Worm (Caenorhabditis elegans) whole organism, L4 larva: Measurements from ENCODE around the gene klp-17.

Experiments
- ZK337.2 ChIP-seq: fragments of 200-800 bp; sonication (Bioruptor generic); IDR thresholded peaks from 2 replicates; pipeline ENCODE4 v1.3.6; 2022; ENCODE audit warnings: missing genetic modification reagents, missing genetic modification characterization, missing compliant biosample characterization
- ZK546.5 ChIP-seq, 2 experiments: sonication (generic microtip); optimal IDR thresholded peaks; 2 replicates each; lab custom pipeline; 2017; ENCODE audit warnings: missing biosample characterization in 2 of 2, missing genetic modification characterization in 2 of 2
- aha-1 ChIP-seq: fragments of 150-350 bp; peaks from one replicate; lab custom pipeline; 2014; ENCODE audit warnings: missing biosample characterization, missing genetic modification characterization
- daf-19 ChIP-seq: fragments of 200-800 bp; sonication (Bioruptor generic); conservative IDR thresholded peaks from 2 replicates; pipeline ENCODE4 v1.3.6; 2022; ENCODE audit warnings: missing genetic modification characterization, missing compliant biosample characterization
- dmd-9 ChIP-seq: fragments of 200-800 bp; sonication (Bioruptor generic); IDR thresholded peaks from 2 replicates; pipeline ENCODE4 v1.3.6; 2022; ENCODE audit warnings: missing genetic modification reagents, missing genetic modification characterization, missing compliant biosample characterization
- fos-1 ChIP-seq: fragments of 150-350 bp; optimal IDR thresholded peaks from 2 replicates; lab custom pipeline; 2014; ENCODE audit warnings: missing biosample characterization, missing genetic modification characterization
- gei-8 ChIP-seq: fragments of 200-800 bp; sonication (Bioruptor generic); optimal IDR thresholded peaks from 2 replicates; lab custom pipeline; 2018; ENCODE audit warnings: mild to moderate bottlenecking, missing genetic modification characterization, missing compliant biosample characterization
- lim-7 ChIP-seq: fragments of 200-800 bp; sonication (Bioruptor generic); IDR thresholded peaks from 2 replicates; pipeline ENCODE4 v1.3.6; 2022; ENCODE audit warnings: missing genetic modification characterization, missing compliant biosample characterization
- lin-29 ChIP-seq: fragments of 200-800 bp; sonication (Bioruptor generic); IDR thresholded peaks from 2 replicates; pipeline ENCODE4 v1.3.6; 2022; ENCODE audit warnings: missing genetic modification reagents, missing genetic modification characterization, missing compliant biosample characterization
- mdl-1 ChIP-seq, 2 experiments: fragments of 150-350 bp in 1 of 2; sonication (generic microtip) in 1 of 2; optimal IDR thresholded peaks; 2 replicates each; lab custom pipeline; 2014 to 2017; ENCODE audit warnings: missing biosample characterization in 2 of 2, missing genetic modification characterization in 2 of 2
- nhr-28 ChIP-seq: fragments of 150-350 bp; optimal IDR thresholded peaks from 2 replicates; lab custom pipeline; 2014; ENCODE audit warnings: missing biosample characterization, missing genetic modification characterization
- nhr-41 ChIP-seq: fragments of 200-800 bp; sonication (Bioruptor generic); IDR thresholded peaks from 2 replicates; pipeline ENCODE4 v1.3.6; 2022; ENCODE audit warnings: missing genetic modification reagents, missing genetic modification characterization, missing compliant biosample characterization
- nhr-76 ChIP-seq: fragments of 150-350 bp; optimal IDR thresholded peaks from 2 replicates; lab custom pipeline; 2014; ENCODE audit warnings: missing biosample characterization, missing genetic modification characterization
- skn-1 ChIP-seq: fragments of 150-350 bp; optimal IDR thresholded peaks from 2 replicates; lab custom pipeline; 2014; ENCODE audit warnings: missing biosample characterization, missing genetic modification characterization

- no peak for TF ChIP-seq ZK337.2 (GFP tag; lab: Robert Waterston, UW)
- no peak for TF ChIP-seq lin-29 (GFP tag; lab: Robert Waterston, UW)
- TF ChIP-seq mdl-1 (tag; optimal IDR thresholded peaks at IDR 0.05; lab: Kevin White, UChicago) = no peak
- no peak for TF ChIP-seq dmd-9 (GFP tag; lab: Robert Waterston, UW)
- TF ChIP-seq nhr-28 (tag; lab: Kevin White, UChicago) = no peak
- no peak for TF ChIP-seq lim-7 (GFP tag; lab: Robert Waterston, UW)
- no peak for TF ChIP-seq nhr-76 (tag; lab: Kevin White, UChicago)
- no peak for TF ChIP-seq skn-1 (tag; lab: Kevin White, UChicago)
- no peak for TF ChIP-seq daf-19 (GFP tag; lab: Robert Waterston, UW)
- TF ChIP-seq gei-8 (GFP tag; lab: Kevin White, UChicago) = no peak
- TF ChIP-seq fos-1 (tag; lab: Kevin White, UChicago) = no peak
- TF ChIP-seq ZK546.5 (tag; optimal IDR thresholded peaks at IDR 0.05; lab: Kevin White, UChicago) = no peak
- no peak for TF ChIP-seq aha-1 (tag; lab: Kevin White, UChicago)
- TF ChIP-seq nhr-41 (GFP tag; lab: Robert Waterston, UW) = no peak
These were observed 15.7 kb downstream of the klp-17 start for ce11 chrII:11451738-11452137.
